Worm (Caenorhabditis elegans) whole organism, L4/young adult: Measurements from ENCODE around the gene stau-1.
A peak's percentile ranks its signal among the peaks of the same experiment; 100 is the strongest.

ENCODE experiments used
- W03F9.2 ChIP-seq: fragments of 150-350 bp; optimal IDR thresholded peaks from 2 replicates; lab custom pipeline; 2014; ENCODE audit warnings: missing biosample characterization, missing genetic modification characterization
- dao-5 ChIP-seq: sonication (generic microtip); optimal IDR thresholded peaks from 2 replicates; lab custom pipeline; 2016; ENCODE audit warnings: missing genotype, missing genetic modification characterization, moderate library complexity, missing compliant biosample characterization
- him-1 ChIP-seq: sonication (generic microtip); optimal IDR thresholded peaks from 2 replicates; lab custom pipeline; 2016; ENCODE audit warnings: missing genotype, missing genetic modification reagents, missing genetic modification characterization, missing compliant biosample characterization

The stau-1 gene

ce11 chrX:1035039-1035598, at the start of gene stau-1, which contains the start of gene sec-22:
Gene stau-1 (minus strand): TSS chrX:1035286.
Gene sec-22 (plus strand): TSS chrX:1035548.
- TF ChIP-seq him-1 (tag; lab: Kevin White, UChicago) (no peak), dao-5 (tag; lab: Kevin White, UChicago) (no peak), W03F9.2 (no peak)

ce11 chrX:1081927-1082326, 46.8 kb upstream of the stau-1 start:
- TF ChIP-seq dao-5 (tag; lab: Kevin White, UChicago): no peak
- no peak for TF ChIP-seq him-1 (tag; lab: Kevin White, UChicago)

- no peak for TF ChIP-seq him-1 (tag; lab: Kevin White, UChicago)
- no peak for TF ChIP-seq dao-5 (tag; lab: Kevin White, UChicago)
- no peak for TF ChIP-seq W03F9.2
Observed at ce11 chrX:1080549-1080948, 45.5 kb upstream of the stau-1 start, which contains the start of gene pfn-3. Gene pfn-3 (minus strand): TSS chrX:1080649.

ce11 chrX:1072152-1072551, 37.1 kb upstream of the stau-1 start, which contains the start of gene lim-6:
Gene lim-6 (plus strand): TSS chrX:1072452.
- TF ChIP-seq W03F9.2 (no peak), him-1 (tag; lab: Kevin White, UChicago) (no peak), dao-5 (tag; lab: Kevin White, UChicago) (no peak)

ce11 chrX:1068986-1069385, 33.9 kb upstream of the stau-1 start, which contains the start of gene mksr-1:
Gene mksr-1 (minus strand): TSS chrX:1069129.
- TF ChIP-seq W03F9.2 (no peak), him-1 (tag; lab: Kevin White, UChicago) (no peak), dao-5 (tag; lab: Kevin White, UChicago) (no peak)

- TF ChIP-seq dao-5 (tag; lab: Kevin White, UChicago) (no peak), him-1 (tag; lab: Kevin White, UChicago) (peak; percentile 84)
Observed at ce11 chrX:1064064-1064463, 29.0 kb upstream of the stau-1 start.

- no peak for TF ChIP-seq W03F9.2
- TF ChIP-seq him-1 (tag; lab: Kevin White, UChicago): peak; percentile 52
- no peak for TF ChIP-seq dao-5 (tag; lab: Kevin White, UChicago)
Observed at ce11 chrX:1062403-1063073, 27.5 kb upstream of the stau-1 start, which contains the start of gene unc-1. Gene unc-1 (minus strand): TSS chrX:1062453.

ce11 chrX:1060705-1061104, 25.6 kb upstream of the stau-1 start:
- TF ChIP-seq W03F9.2 (no peak), dao-5 (tag; lab: Kevin White, UChicago) (no peak), him-1 (tag; lab: Kevin White, UChicago) (no peak)

ce11 chrX:1057821-1058377, 22.8 kb upstream of the stau-1 start:
- TF ChIP-seq him-1 (tag; lab: Kevin White, UChicago) (peak; percentile 18), dao-5 (tag; lab: Kevin White, UChicago) (no peak)

- TF ChIP-seq W03F9.2 (no peak), dao-5 (tag; lab: Kevin White, UChicago) (no peak), him-1 (tag; lab: Kevin White, UChicago) (no peak)
Observed at ce11 chrX:1053929-1054328, 18.8 kb upstream of the stau-1 start, which contains the start of gene ncs-3. Gene ncs-3 (plus strand): TSS chrX:1054081.

- TF ChIP-seq him-1 (tag; lab: Kevin White, UChicago) (no peak), dao-5 (tag; lab: Kevin White, UChicago) (no peak), W03F9.2 (no peak)
Observed at ce11 chrX:1052960-1053359, 17.9 kb upstream of the stau-1 start.

- TF ChIP-seq him-1 (tag; lab: Kevin White, UChicago) (no peak), dao-5 (tag; lab: Kevin White, UChicago) (no peak), W03F9.2 (no peak)
Observed at ce11 chrX:1051041-1051440, 16.0 kb upstream of the stau-1 start.

- TF ChIP-seq W03F9.2 (no peak), him-1 (tag; lab: Kevin White, UChicago) (no peak), dao-5 (tag; lab: Kevin White, UChicago) (no peak)
Observed at ce11 chrX:1046156-1046831, 11.2 kb upstream of the stau-1 start, which contains the start of gene vpat-1. Gene vpat-1 (minus strand): TSS chrX:1046206.
